Worm (Caenorhabditis elegans) whole organism, L2 larva: ENCODE data around the gene C33A12.3.
A peak's percentile ranks its signal among the peaks of the same experiment; 100 is the strongest.

Experiments
- C34F6.9 ChIP-seq: fragments of 150-350 bp; optimal IDR thresholded peaks from 2 replicates; lab custom pipeline; 2014; ENCODE audit warnings: missing biosample characterization, missing genetic modification characterization
- F13H6.1 ChIP-seq: sonication (generic microtip); optimal IDR thresholded peaks from 2 replicates; lab custom pipeline; 2016; ENCODE audit warnings: missing genetic modification characterization, missing compliant biosample characterization
- Y55F3AM.14 ChIP-seq: fragments of 200-800 bp; sonication (Bioruptor generic); optimal IDR thresholded peaks from 2 replicates; lab custom pipeline; 2018; ENCODE audit warnings: mild to moderate bottlenecking, missing genetic modification characterization, missing compliant biosample characterization
- aly-2 ChIP-seq: fragments of 150-350 bp; optimal IDR thresholded peaks from 2 replicates; lab custom pipeline; 2014; ENCODE audit warnings: missing biosample characterization, missing genetic modification characterization
- ama-1 ChIP-seq: fragments of 150-350 bp; optimal IDR thresholded peaks from 2 replicates; lab custom pipeline; 2018; ENCODE audit warnings: inconsistent platforms
- blmp-1 ChIP-seq: sonication (generic microtip); optimal IDR thresholded peaks from 2 replicates; lab custom pipeline; 2017; ENCODE audit warnings: missing genetic modification characterization, mild to moderate bottlenecking, missing compliant biosample characterization, antibody characterized with exemption, moderate library complexity; ENCODE audit not compliant: insufficient read depth
- ceh-16 ChIP-seq: fragments of 150-350 bp; optimal IDR thresholded peaks from 2 replicates; lab custom pipeline; 2014; ENCODE audit warnings: missing biosample characterization, missing genetic modification characterization
- crh-2 ChIP-seq: sonication (generic microtip); optimal IDR thresholded peaks from 2 replicates; lab custom pipeline; 2017; ENCODE audit warnings: missing biosample characterization, missing genetic modification characterization
- dmd-4 ChIP-seq: sonication (generic microtip); optimal IDR thresholded peaks from 2 replicates; lab custom pipeline; 2017; ENCODE audit warnings: missing biosample characterization, missing genetic modification characterization
- elt-1 ChIP-seq: fragments of 150-350 bp; optimal IDR thresholded peaks from 2 replicates; lab custom pipeline; 2014; ENCODE audit warnings: missing biosample characterization, missing genetic modification characterization
- fos-1 ChIP-seq: fragments of 150-350 bp; optimal IDR thresholded peaks from 2 replicates; lab custom pipeline; 2014; ENCODE audit warnings: missing biosample characterization, missing genetic modification characterization
- gmeb-1 ChIP-seq: fragments of 150-350 bp; optimal IDR thresholded peaks from 2 replicates; lab custom pipeline; 2014; ENCODE audit warnings: missing biosample characterization, missing genetic modification characterization
- lin-13 ChIP-seq: fragments of 150-350 bp; optimal IDR thresholded peaks from 2 replicates; lab custom pipeline; 2014; ENCODE audit warnings: missing biosample characterization, missing genetic modification reagents, missing genetic modification characterization
- lin-39 ChIP-seq: fragments of 150-350 bp; optimal IDR thresholded peaks from 2 replicates; lab custom pipeline; 2014; ENCODE audit warnings: missing biosample characterization, missing genetic modification reagents, missing genetic modification characterization
- lsy-2 ChIP-seq, 2 experiments: fragments of 150-350 bp in 1 of 2; sonication (generic microtip) in 1 of 2; optimal IDR thresholded peaks; 2 replicates each; lab custom pipeline; 2014 to 2017; ENCODE audit warnings: missing biosample characterization in 2 of 2, missing genetic modification characterization in 2 of 2
- mab-5 ChIP-seq: fragments of 150-350 bp; optimal IDR thresholded peaks from 2 replicates; lab custom pipeline; 2014; ENCODE audit warnings: missing biosample characterization, missing genetic modification characterization
- mbf-1 ChIP-seq: sonication (generic microtip); optimal IDR thresholded peaks from 2 replicates; lab custom pipeline; 2017; ENCODE audit warnings: missing biosample characterization, missing genetic modification characterization
- mdl-1 ChIP-seq, 2 experiments: fragments of 150-350 bp in 1 of 2; sonication (generic microtip) in 1 of 2; optimal IDR thresholded peaks; 2 replicates each; lab custom pipeline; 2017; ENCODE audit warnings: missing biosample characterization in 2 of 2, missing genetic modification characterization in 2 of 2
- nhr-11 ChIP-seq: fragments of 150-350 bp; optimal IDR thresholded peaks from 2 replicates; lab custom pipeline; 2014; ENCODE audit warnings: missing biosample characterization, missing genetic modification characterization
- nhr-12 ChIP-seq: fragments of 150-350 bp; optimal IDR thresholded peaks from 2 replicates; lab custom pipeline; 2014; ENCODE audit warnings: missing biosample characterization, missing genetic modification characterization
- nhr-129 ChIP-seq: fragments of 150-350 bp; optimal IDR thresholded peaks from 2 replicates; lab custom pipeline; 2014; ENCODE audit warnings: missing biosample characterization, missing genetic modification characterization
- nhr-21 ChIP-seq: fragments of 150-350 bp; optimal IDR thresholded peaks from 2 replicates; lab custom pipeline; 2014; ENCODE audit warnings: missing biosample characterization, missing genetic modification characterization
- nhr-25 ChIP-seq: fragments of 150-350 bp; sonication (generic microtip); optimal IDR thresholded peaks from 3 replicates; lab custom pipeline; 2014; ENCODE audit warnings: missing biosample characterization, missing genetic modification characterization
- nhr-6 ChIP-seq: fragments of 150-350 bp; optimal IDR thresholded peaks from 2 replicates; lab custom pipeline; 2014; ENCODE audit warnings: missing biosample characterization, missing genetic modification characterization
- sem-4 ChIP-seq: fragments of 150-350 bp; optimal IDR thresholded peaks from 2 replicates; lab custom pipeline; 2014; ENCODE audit warnings: missing biosample characterization, missing genetic modification reagents, missing genetic modification characterization
- skn-1 ChIP-seq: sonication (generic microtip); optimal IDR thresholded peaks from 2 replicates; lab custom pipeline; 2017; ENCODE audit warnings: missing biosample characterization, missing genetic modification characterization
- sma-3 ChIP-seq: sonication (generic microtip); optimal IDR thresholded peaks from 2 replicates; lab custom pipeline; 2016; ENCODE audit warnings: missing genetic modification reagents, missing genetic modification characterization, missing compliant biosample characterization
- sma-9 ChIP-seq, 2 experiments: fragments of 150-350 bp in 1 of 2; sonication (generic microtip) in 1 of 2; optimal IDR thresholded peaks; 2 replicates each; lab custom pipeline; 2014 to 2016; ENCODE audit warnings: missing genetic modification characterization in 2 of 2, mild to moderate bottlenecking in 1 of 2, missing biosample characterization in 1 of 2, missing compliant biosample characterization in 1 of 2, missing genetic modification reagents in 1 of 2, moderate library complexity in 1 of 2
- snpc-4 ChIP-seq: fragments of 150-350 bp; optimal IDR thresholded peaks from 2 replicates; lab custom pipeline; 2014; ENCODE audit warnings: missing biosample characterization, missing genetic modification characterization
- unc-39 ChIP-seq: fragments of 150-350 bp; optimal IDR thresholded peaks from 2 replicates; lab custom pipeline; 2014; ENCODE audit warnings: missing biosample characterization, missing genetic modification characterization
- unc-55 ChIP-seq: fragments of 150-350 bp; sonication (generic microtip); optimal IDR thresholded peaks from 3 replicates; lab custom pipeline; 2014; ENCODE audit warnings: missing biosample characterization, missing genetic modification reagents, missing genetic modification characterization
- unc-62 ChIP-seq: fragments of 150-350 bp; optimal IDR thresholded peaks from 2 replicates; lab custom pipeline; 2014; ENCODE audit warnings: missing biosample characterization, missing genetic modification reagents, missing genetic modification characterization
- ztf-11 ChIP-seq: sonication (generic microtip); optimal IDR thresholded peaks from 2 replicates; lab custom pipeline; 2017; ENCODE audit warnings: missing biosample characterization, missing genetic modification characterization

C33A12.3 gene

DNA sequence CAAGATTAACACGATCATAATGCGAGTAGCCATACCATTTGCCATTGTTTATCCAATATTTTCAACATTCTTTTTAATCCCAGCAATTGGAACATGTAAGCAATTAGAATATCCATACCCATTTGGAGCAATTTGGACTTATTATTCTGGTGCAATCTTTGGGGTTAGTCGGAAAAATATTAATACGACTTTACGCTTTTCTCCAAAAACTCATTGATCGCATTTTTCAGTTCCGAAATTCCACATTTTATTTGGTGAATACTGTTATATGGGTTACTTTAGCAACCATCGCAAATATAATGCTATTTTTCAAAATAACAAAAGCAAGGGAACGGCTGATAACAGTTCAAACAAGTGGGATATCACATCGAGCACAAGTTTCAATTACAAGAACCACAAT, 26.0 kb downstream of the C33A12.3 start:
- no peak for TF ChIP-seq lsy-2 (tag; optimal IDR thresholded peaks at IDR 0.05; lab: Kevin White, UChicago)
- TF ChIP-seq unc-62 (GFP tag; lab: Kevin White, UChicago), result no peak

DNA sequence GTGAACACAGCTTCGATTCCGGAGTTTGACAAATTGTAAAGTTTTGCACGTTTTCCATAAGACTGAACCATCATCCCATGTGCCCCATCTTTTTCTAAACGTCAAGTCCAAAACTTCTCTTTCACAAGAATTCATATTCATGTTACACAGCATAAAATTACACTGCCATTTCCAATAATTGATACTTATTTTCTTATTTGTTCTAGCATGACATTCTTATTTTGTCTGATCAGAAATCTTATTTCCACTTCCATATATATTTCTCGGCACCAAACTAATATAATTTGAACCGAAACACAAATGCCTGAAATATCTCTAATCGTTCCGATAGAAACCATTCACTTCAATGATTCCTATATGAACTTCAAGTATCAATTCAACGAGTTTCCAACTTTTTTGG, 26.8 kb downstream of the C33A12.3 start, which contains the start of gene sru-2:
TSS of gene sru-2 (plus strand) at position 301 of the 400 bp plus-strand sequence.
- no peak for TF ChIP-seq sma-3 (GFP tag; lab: Kevin White, UChicago)
- no peak for TF ChIP-seq sma-9 (GFP tag; optimal IDR thresholded peaks at IDR 0.05; lab: Kevin White, UChicago)
- TF ChIP-seq sma-9 (tag; optimal IDR thresholded peaks at IDR 0.05; lab: Kevin White, UChicago), result no peak
- TF ChIP-seq mdl-1 (tag; optimal IDR thresholded peaks at IDR 0.05; lab: Kevin White, UChicago), result no peak
- no peak for TF ChIP-seq ztf-11 (tag; lab: Kevin White, UChicago)
- TF ChIP-seq snpc-4 (tag; lab: Kevin White, UChicago), result no peak
- no peak for TF ChIP-seq unc-62 (GFP tag; lab: Kevin White, UChicago)
- no peak for TF ChIP-seq F13H6.1 (tag; lab: Kevin White, UChicago)
- no peak for TF ChIP-seq elt-1 (tag; lab: Kevin White, UChicago)

DNA sequence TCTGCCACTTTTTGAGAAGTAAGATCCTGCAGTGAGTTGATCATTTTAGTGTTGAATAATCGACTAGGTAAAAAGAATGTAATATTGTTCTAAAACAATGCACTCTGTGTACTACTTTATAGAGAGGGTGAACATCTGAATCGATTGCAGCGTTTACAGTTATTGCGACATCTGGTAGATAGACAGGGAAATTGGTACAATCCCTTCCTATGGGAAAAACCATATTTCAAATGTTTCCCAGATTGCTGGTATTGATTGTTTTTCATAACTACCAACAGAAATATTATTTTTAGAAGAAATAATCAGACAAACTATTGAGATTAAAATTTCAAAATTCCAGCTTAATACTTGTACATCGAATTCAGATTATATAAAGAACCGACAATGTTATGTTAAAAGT, 27.8 kb downstream of the C33A12.3 start, which contains the start of gene gadr-2:
TSS of gene gadr-2 (minus strand) at position 101 of the 400 bp plus-strand sequence.
- TF ChIP-seq mdl-1 (tag; optimal IDR thresholded peaks at IDR 0.05; lab: Kevin White, UChicago) (no peak), aly-2 (tag; lab: Kevin White, UChicago) (no peak), ama-1 (lab: Kevin White, UChicago) (no peak), elt-1 (tag; lab: Kevin White, UChicago) (no peak), snpc-4 (tag; lab: Kevin White, UChicago) (no peak), nhr-12 (no peak), nhr-21 (tag; lab: Kevin White, UChicago) (no peak), sma-9 (GFP tag; optimal IDR thresholded peaks at IDR 0.05; lab: Kevin White, UChicago) (no peak), sma-9 (tag; optimal IDR thresholded peaks at IDR 0.05; lab: Kevin White, UChicago) (no peak), ztf-11 (tag; lab: Kevin White, UChicago) (no peak), ceh-16 (tag; lab: Kevin White, UChicago) (no peak), C34F6.9 (tag; lab: Kevin White, UChicago) (no peak), sma-3 (GFP tag; lab: Kevin White, UChicago) (no peak), skn-1 (tag; lab: Kevin White, UChicago) (no peak), sem-4 (tag; lab: Kevin White, UChicago) (no peak), mab-5 (tag; lab: Kevin White, UChicago) (no peak), nhr-6 (no peak), mbf-1 (no peak)

DNA sequence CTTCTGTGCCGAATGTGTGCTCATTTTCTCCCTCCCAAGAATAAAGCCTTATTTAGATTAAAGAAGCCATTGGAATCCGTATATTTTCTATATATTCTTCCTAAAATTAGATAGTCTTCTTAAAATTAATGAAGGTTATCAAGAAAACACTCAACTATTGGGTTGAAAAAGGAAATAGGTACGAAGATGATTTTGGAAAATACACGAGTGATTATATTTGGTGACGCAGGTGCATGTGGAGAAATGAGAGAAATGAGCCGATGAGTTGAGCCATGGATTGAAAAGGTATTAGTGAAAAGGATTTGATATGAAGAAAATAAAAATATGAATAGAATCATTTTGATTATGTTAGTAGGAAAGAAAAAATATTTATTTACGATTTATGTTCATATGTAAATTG, 31.9 kb downstream of the C33A12.3 start, which contains the start of gene cng-3:
TSS of gene cng-3 (minus strand) at position 102 of the 400 bp plus-strand sequence.
- TF ChIP-seq nhr-21 (tag; lab: Kevin White, UChicago) (no peak), unc-39 (no peak), sem-4 (tag; lab: Kevin White, UChicago) (no peak), gmeb-1 (tag; lab: Kevin White, UChicago) (no peak), lin-13 (GFP tag; lab: Kevin White, UChicago) (no peak), ztf-11 (tag; lab: Kevin White, UChicago) (no peak), nhr-25 (tag; lab: Kevin White, UChicago) (no peak), mbf-1 (no peak), dmd-4 (tag; lab: Kevin White, UChicago) (no peak)

DNA sequence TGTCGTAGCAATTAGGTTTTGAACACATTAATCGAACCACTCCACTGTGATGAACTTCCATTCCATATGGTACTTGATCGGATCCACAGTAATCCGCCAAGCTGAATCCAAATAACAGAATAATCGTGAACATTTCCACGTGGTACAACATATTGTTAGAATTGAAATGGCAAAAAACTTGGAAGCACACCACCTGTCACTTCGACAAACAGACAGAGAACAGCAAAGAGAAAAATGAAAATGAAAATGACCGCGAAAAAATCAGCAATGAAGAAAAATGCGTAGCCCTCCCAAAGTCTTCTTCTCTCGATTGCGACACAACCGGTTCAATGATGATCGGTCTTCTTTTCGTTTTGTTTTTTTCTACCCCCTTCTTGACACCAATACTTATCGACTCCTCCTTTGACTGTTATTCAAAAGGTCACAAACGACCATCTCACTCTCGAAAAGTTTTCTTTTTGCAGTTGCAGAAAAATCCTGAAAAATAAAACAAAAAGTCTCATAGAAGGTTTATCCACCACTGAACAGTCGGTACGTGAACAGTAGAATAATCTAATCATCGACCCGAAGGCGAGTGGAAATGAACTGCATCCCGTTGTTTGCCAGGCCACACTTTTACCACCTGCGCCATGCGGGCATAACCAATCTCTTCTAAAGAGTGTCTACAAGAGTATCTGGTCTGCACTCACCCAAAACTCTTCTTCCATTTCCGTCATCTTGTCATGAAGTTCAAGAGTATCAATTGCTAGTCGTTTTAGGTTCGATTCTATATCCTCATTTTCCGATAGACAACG, 35.5 kb downstream of the C33A12.3 start, which contains the start of gene wrt-3:
TSS of gene wrt-3 (minus strand) at position 322 of the 794 bp plus-strand sequence.
- TF ChIP-seq unc-55 (GFP tag; lab: Kevin White, UChicago), result no peak
- TF ChIP-seq nhr-25 (tag; lab: Kevin White, UChicago), result peak; percentile 41
- peak; percentile 58 for TF ChIP-seq fos-1
- TF ChIP-seq lsy-2 (tag; optimal IDR thresholded peaks at IDR 0.05; lab: Kevin White, UChicago), result no peak
- TF ChIP-seq mab-5 (tag; lab: Kevin White, UChicago), result peak; percentile 13
- peak; percentile 86 for TF ChIP-seq sma-9 (GFP tag; optimal IDR thresholded peaks at IDR 0.05; lab: Kevin White, UChicago)
- no peak for TF ChIP-seq sma-9 (tag; optimal IDR thresholded peaks at IDR 0.05; lab: Kevin White, UChicago)
- peak; percentile 51 for TF ChIP-seq nhr-129
- peak; percentile 15 for TF ChIP-seq nhr-11
- TF ChIP-seq unc-62 (GFP tag; lab: Kevin White, UChicago), result no peak
- TF ChIP-seq blmp-1 (tag; lab: Kevin White, UChicago), result peak; percentile 44
- peak; percentile 22 for TF ChIP-seq ceh-16 (tag; lab: Kevin White, UChicago)
- TF ChIP-seq Y55F3AM.14, result peak; percentile 78
- TF ChIP-seq crh-2 (tag; lab: Kevin White, UChicago), result peak; percentile 3
- peak; percentile 65 for TF ChIP-seq nhr-21 (tag; lab: Kevin White, UChicago)
- TF ChIP-seq lin-39 (tag; lab: Kevin White, UChicago), result no peak
- TF ChIP-seq C34F6.9 (tag; lab: Kevin White, UChicago), result peak; percentile 37
- TF ChIP-seq sma-3 (GFP tag; lab: Kevin White, UChicago), result peak; percentile 44
- no peak for TF ChIP-seq mdl-1 (tag; optimal IDR thresholded peaks at IDR 0.05; lab: Kevin White, UChicago)
- TF ChIP-seq, all 48 proteins: peak for 13
